Worm (Caenorhabditis elegans) whole organism, L1 larva: ENCODE measurements around the gene atg-16.1.
A peak's percentile ranks its signal among the peaks of the same experiment; 100 is the strongest.

ENCODE experiments used
- C04F5.9 ChIP-seq: sonication (generic microtip); optimal IDR thresholded peaks from 2 replicates; lab custom pipeline; 2016; ENCODE audit warnings: missing genetic modification characterization, missing compliant biosample characterization
- F16B12.6 ChIP-seq: fragments of 150-350 bp; optimal IDR thresholded peaks from 2 replicates; lab custom pipeline; 2014; ENCODE audit warnings: missing biosample characterization, missing genetic modification characterization
- Y116A8C.19 ChIP-seq: sonication (generic microtip); optimal IDR thresholded peaks from 2 replicates; lab custom pipeline; 2016; ENCODE audit warnings: missing compliant biosample characterization, missing genetic modification characterization, borderline replicate concordance
- ama-1 ChIP-seq: fragments of 150-350 bp; optimal IDR thresholded peaks from 2 replicates; lab custom pipeline; 2014
- blmp-1 ChIP-seq: fragments of 150-350 bp; optimal IDR thresholded peaks from 2 replicates; lab custom pipeline; 2014; ENCODE audit warnings: missing biosample characterization, missing genetic modification characterization
- ceh-8 ChIP-seq: fragments of 200-800 bp; sonication (Bioruptor generic); optimal IDR thresholded peaks from 2 replicates; lab custom pipeline; 2018; ENCODE audit warnings: mild to moderate bottlenecking, missing genetic modification characterization, moderate library complexity, missing compliant biosample characterization
- ceh-82 ChIP-seq, 3 experiments: fragments of 150-350 bp in 1 of 3; sonication (generic microtip) in 2 of 3; optimal IDR thresholded peaks; 2 replicates each; lab custom pipeline; 2014 to 2017; ENCODE audit warnings: missing biosample characterization in 3 of 3, missing genetic modification characterization in 3 of 3
- ceh-88 ChIP-seq: fragments of 200-800 bp; sonication (Bioruptor generic); IDR thresholded peaks from 2 replicates; pipeline ENCODE4 v1.3.6; 2022; ENCODE audit warnings: missing genetic modification characterization, missing compliant biosample characterization
- ceh-90 ChIP-seq: sonication (generic microtip); optimal IDR thresholded peaks from 2 replicates; lab custom pipeline; 2016; ENCODE audit warnings: missing genetic modification characterization, missing compliant biosample characterization
- dpl-1 ChIP-seq, 3 experiments: fragments of 150-350 bp in 2 of 3; sonication (generic microtip) in 1 of 3; optimal IDR thresholded peaks; 2 replicates each; lab custom pipeline; 2014 to 2017; ENCODE audit warnings: missing biosample characterization in 3 of 3, missing genetic modification characterization in 3 of 3, missing genetic modification reagents in 3 of 3
- dsc-1 ChIP-seq: sonication (generic microtip); optimal IDR thresholded peaks from 2 replicates; lab custom pipeline; 2016; ENCODE audit warnings: mild to moderate bottlenecking, missing genetic modification characterization, missing compliant biosample characterization
- efl-1 ChIP-seq, 4 experiments: fragments of 150-350 bp; optimal IDR thresholded peaks in 3 of 4; peaks in 1 of 4; 1 replicate in 1 of 4; 2 replicates in 3 of 4; lab custom pipeline; 2014; ENCODE audit warnings: missing biosample characterization in 2 of 4, missing genetic modification characterization in 2 of 4, missing genetic modification reagents in 2 of 4
- efl-3 ChIP-seq: fragments of 200-800 bp; sonication (Bioruptor generic); optimal IDR thresholded peaks from 2 replicates; lab custom pipeline; 2018; ENCODE audit warnings: mild to moderate bottlenecking, missing genetic modification characterization, missing compliant biosample characterization
- elt-3 ChIP-seq, 6 experiments: fragments of 150-350 bp in 1 of 6; sonication (generic microtip); optimal IDR thresholded peaks; 2 replicates each; lab custom pipeline; 2017 to 2018; ENCODE audit warnings: missing biosample characterization in 6 of 6, missing genetic modification characterization in 6 of 6, inconsistent platforms in 1 of 6
- fkh-10 ChIP-seq: sonication (generic microtip); optimal IDR thresholded peaks from 2 replicates; lab custom pipeline; 2017; ENCODE audit warnings: missing biosample characterization, missing genetic modification reagents, missing genetic modification characterization
- fkh-4 ChIP-seq: sonication (generic microtip); optimal IDR thresholded peaks from 2 replicates; lab custom pipeline; 2016; ENCODE audit warnings: missing compliant biosample characterization, missing genetic modification characterization, borderline replicate concordance
- fos-1 ChIP-seq: fragments of 150-350 bp; optimal IDR thresholded peaks from 2 replicates; lab custom pipeline; 2014; ENCODE audit warnings: missing biosample characterization, missing genetic modification characterization
- grh-1 ChIP-seq: fragments of 200-800 bp; sonication (Bioruptor generic); IDR thresholded peaks from 2 replicates; pipeline ENCODE4 v1.3.6; 2022; ENCODE audit warnings: missing genetic modification reagents, missing genetic modification characterization, missing compliant biosample characterization
- hlh-17 ChIP-seq: fragments of 200-800 bp; sonication (Bioruptor generic); optimal IDR thresholded peaks from 2 replicates; lab custom pipeline; 2018; ENCODE audit warnings: missing genetic modification characterization, mild to moderate bottlenecking, missing compliant biosample characterization, moderate library complexity, borderline replicate concordance
- hlh-4 ChIP-seq: sonication (generic microtip); optimal IDR thresholded peaks from 2 replicates; lab custom pipeline; 2016; ENCODE audit warnings: mild to moderate bottlenecking, missing genetic modification characterization, missing compliant biosample characterization
- hpl-2 ChIP-seq: fragments of 150-350 bp; optimal IDR thresholded peaks from 2 replicates; lab custom pipeline; 2014; ENCODE audit warnings: missing biosample characterization, missing genetic modification reagents, missing genetic modification characterization
- isw-1 ChIP-seq: fragments of 200-800 bp; sonication (Bioruptor generic); IDR thresholded peaks from 2 replicates; pipeline ENCODE4 v1.3.6; 2022; ENCODE audit warnings: missing genetic modification characterization, missing compliant biosample characterization
- jun-1 ChIP-seq: fragments of 150-350 bp; optimal IDR thresholded peaks from 2 replicates; lab custom pipeline; 2014; ENCODE audit warnings: missing biosample characterization, missing genetic modification reagents, missing genetic modification characterization
- lin-14 ChIP-seq: fragments of 200-800 bp; sonication (Bioruptor generic); optimal IDR thresholded peaks from 2 replicates; lab custom pipeline; 2018; ENCODE audit warnings: mild to moderate bottlenecking, missing genetic modification characterization, moderate library complexity, missing compliant biosample characterization
- lin-15B ChIP-seq: fragments of 150-350 bp; sonication (generic microtip); optimal IDR thresholded peaks from 3 replicates; lab custom pipeline; 2014; ENCODE audit warnings: missing biosample characterization, missing genetic modification characterization
- lir-3 ChIP-seq: sonication (generic microtip); optimal IDR thresholded peaks from 2 replicates; lab custom pipeline; 2016; ENCODE audit warnings: mild to moderate bottlenecking, missing genetic modification characterization, moderate library complexity, missing compliant biosample characterization; ENCODE audit not compliant: poor library complexity
- mef-2 ChIP-seq: fragments of 150-350 bp; optimal IDR thresholded peaks from 2 replicates; lab custom pipeline; 2014; ENCODE audit warnings: missing biosample characterization, missing genetic modification characterization
- nhr-19 ChIP-seq: fragments of 200-800 bp; sonication (Bioruptor generic); conservative IDR thresholded peaks from 2 replicates; pipeline ENCODE4 v1.3.6; 2022; ENCODE audit warnings: missing genetic modification characterization, missing compliant biosample characterization
- nhr-237 ChIP-seq: fragments of 150-350 bp; optimal IDR thresholded peaks from 2 replicates; lab custom pipeline; 2014; ENCODE audit warnings: missing biosample characterization, missing genetic modification characterization
- nhr-28 ChIP-seq: fragments of 150-350 bp; optimal IDR thresholded peaks from 2 replicates; lab custom pipeline; 2014; ENCODE audit warnings: missing biosample characterization, missing genetic modification characterization
- nhr-76 ChIP-seq: sonication (generic microtip); optimal IDR thresholded peaks from 2 replicates; lab custom pipeline; 2017; ENCODE audit warnings: missing biosample characterization, missing genetic modification characterization
- nhr-84 ChIP-seq: sonication (generic microtip); optimal IDR thresholded peaks from 2 replicates; lab custom pipeline; 2017; ENCODE audit warnings: missing biosample characterization, missing genetic modification characterization
- nhr-90 ChIP-seq: sonication (generic microtip); optimal IDR thresholded peaks from 2 replicates; lab custom pipeline; 2016; ENCODE audit warnings: mild to moderate bottlenecking, missing genetic modification characterization, missing compliant biosample characterization; ENCODE audit not compliant: poor library complexity
- rnt-1 ChIP-seq: sonication (generic microtip); optimal IDR thresholded peaks from 2 replicates; lab custom pipeline; 2016; ENCODE audit warnings: mild to moderate bottlenecking, missing genetic modification characterization, moderate library complexity, missing compliant biosample characterization
- skn-1 ChIP-seq: fragments of 150-350 bp; optimal IDR thresholded peaks from 2 replicates; lab custom pipeline; 2014; ENCODE audit warnings: missing biosample characterization, missing genetic modification characterization
- sox-4 ChIP-seq: sonication (generic microtip); optimal IDR thresholded peaks from 2 replicates; lab custom pipeline; 2016; ENCODE audit warnings: missing genetic modification characterization, missing compliant biosample characterization
- sptf-1 ChIP-seq: fragments of 150-350 bp; optimal IDR thresholded peaks from 2 replicates; lab custom pipeline; 2014; ENCODE audit warnings: missing biosample characterization, missing genetic modification characterization
- sup-37 ChIP-seq: fragments of 200-800 bp; sonication (Bioruptor generic); optimal IDR thresholded peaks from 2 replicates; lab custom pipeline; 2018; ENCODE audit warnings: mild to moderate bottlenecking, missing genetic modification characterization, missing compliant biosample characterization
- swsn-7 ChIP-seq: sonication (generic microtip); optimal IDR thresholded peaks from 2 replicates; lab custom pipeline; 2016; ENCODE audit warnings: missing genetic modification characterization, missing compliant biosample characterization
- tbx-2 ChIP-seq: sonication (generic microtip); optimal IDR thresholded peaks from 2 replicates; lab custom pipeline; 2016; ENCODE audit warnings: missing genetic modification characterization, missing compliant biosample characterization
- tlp-1 ChIP-seq: fragments of 150-350 bp; optimal IDR thresholded peaks from 2 replicates; lab custom pipeline; 2014; ENCODE audit warnings: missing biosample characterization, missing genetic modification characterization
- unc-130 ChIP-seq: fragments of 150-350 bp; optimal IDR thresholded peaks from 2 replicates; lab custom pipeline; 2017; ENCODE audit warnings: missing biosample characterization, missing genetic modification characterization, inconsistent platforms
- unc-98 ChIP-seq: fragments of 200-800 bp; sonication (Bioruptor generic); IDR thresholded peaks from 2 replicates; pipeline ENCODE4 v1.3.6; 2022; ENCODE audit warnings: missing genetic modification characterization, missing compliant biosample characterization
- xbp-1 ChIP-seq: sonication (generic microtip); optimal IDR thresholded peaks from 2 replicates; lab custom pipeline; 2016; ENCODE audit warnings: missing genetic modification characterization, missing compliant biosample characterization
- zag-1 ChIP-seq: fragments of 150-350 bp; optimal IDR thresholded peaks from 2 replicates; lab custom pipeline; 2014; ENCODE audit warnings: missing biosample characterization, missing genetic modification characterization
- zip-4 ChIP-seq: fragments of 200-800 bp; sonication (Bioruptor generic); optimal IDR thresholded peaks from 2 replicates; lab custom pipeline; 2018; ENCODE audit warnings: mild to moderate bottlenecking, missing genetic modification characterization, moderate library complexity, missing compliant biosample characterization
- ztf-11 ChIP-seq, 2 experiments: sonication (generic microtip); optimal IDR thresholded peaks; 2 replicates each; lab custom pipeline; 2016 to 2017; ENCODE audit warnings: missing genetic modification characterization in 2 of 2, missing biosample characterization in 1 of 2, missing compliant biosample characterization in 1 of 2

The atg-16.1 gene

ce11 chrX:4469297-4469816 lies 7.1 kb upstream of the atg-16.1 start, which contains the start of gene asb-2 (continued):
- no peak for TF ChIP-seq unc-98
- TF ChIP-seq lin-14 (GFP tag; lab: Kevin White, UChicago), result peak; percentile 93
- peak; percentile 79 to 90 for TF ChIP-seq efl-1 (optimal IDR thresholded peaks at IDR 0.05; lab: Kevin White, UChicago)
- peak; percentile 71 to 93 for TF ChIP-seq efl-1 (GFP tag; optimal IDR thresholded peaks at IDR 0.05 in 1 of 2; lab: Kevin White, UChicago)
- no peak for TF ChIP-seq sptf-1 (tag; lab: Kevin White, UChicago)
- no peak for TF ChIP-seq nhr-76 (tag; lab: Kevin White, UChicago)
- TF ChIP-seq sox-4 (tag; lab: Kevin White, UChicago), result no peak
- TF ChIP-seq rnt-1 (tag; lab: Kevin White, UChicago), result peak; percentile 91
- TF ChIP-seq zag-1 (tag; lab: Kevin White, UChicago), result no peak
- TF ChIP-seq lir-3 (tag; lab: Kevin White, UChicago), result peak; percentile 64
- TF ChIP-seq unc-130 (tag; lab: Kevin White, UChicago), result peak; percentile 88
- peak; percentile 55 for TF ChIP-seq isw-1 (GFP tag; lab: Robert Waterston, UW)
- TF ChIP-seq nhr-84, result no peak
- no peak for TF ChIP-seq nhr-28 (tag; lab: Kevin White, UChicago)
- TF ChIP-seq tbx-2 (tag; lab: Kevin White, UChicago), result peak; percentile 86
- peak; percentile 40 for TF ChIP-seq ama-1
- TF ChIP-seq xbp-1 (tag; lab: Kevin White, UChicago), result peak; percentile 97
- TF ChIP-seq zip-4 (GFP tag; lab: Kevin White, UChicago), result no peak
- TF ChIP-seq nhr-19 (GFP tag; lab: Robert Waterston, UW), result peak; percentile 86
- no peak for TF ChIP-seq Y116A8C.19 (tag; lab: Kevin White, UChicago)
- peak; percentile 86 for TF ChIP-seq nhr-90 (tag; lab: Kevin White, UChicago)
- no peak for TF ChIP-seq ztf-11 (tag; optimal IDR thresholded peaks at IDR 0.05; lab: Kevin White, UChicago)
- TF ChIP-seq mef-2, result peak; percentile 50
- TF ChIP-seq blmp-1 (tag; lab: Kevin White, UChicago), result no peak
- no peak for TF ChIP-seq efl-3 (GFP tag; lab: Kevin White, UChicago)
- no peak for TF ChIP-seq hlh-17 (GFP tag; lab: Kevin White, UChicago)
- no peak for TF ChIP-seq tlp-1 (tag; lab: Kevin White, UChicago)
- TF ChIP-seq dsc-1, result peak; percentile 79
- TF ChIP-seq jun-1 (tag; lab: Kevin White, UChicago), result peak; percentile 79
- TF ChIP-seq ceh-88 (GFP tag; lab: Robert Waterston, UW), result peak; percentile 35; the same call in 1 of the 2 replicates
- peak; percentile 90 for TF ChIP-seq fos-1 (tag; lab: Kevin White, UChicago)
- TF ChIP-seq C04F5.9 (tag; lab: Kevin White, UChicago), result peak; percentile 64
- peak; percentile 45 for TF ChIP-seq hpl-2 (GFP tag; lab: Kevin White, UChicago)

- no peak for TF ChIP-seq swsn-7 (tag; lab: Kevin White, UChicago)
- TF ChIP-seq lin-15B, result no peak
- no peak for TF ChIP-seq hpl-2 (GFP tag; lab: Kevin White, UChicago)
- no peak for TF ChIP-seq C04F5.9 (tag; lab: Kevin White, UChicago)
Observed at ce11 chrX:4466218-4466617, 4.0 kb upstream of the atg-16.1 start, which contains the start of gene nmur-3. nmur-3 (plus strand) TSS chrX:4466518.

- TF ChIP-seq hlh-4 (tag; lab: Kevin White, UChicago), result no peak
- peak; percentile 86 for TF ChIP-seq dsc-1
- TF ChIP-seq fkh-4 (tag; lab: Kevin White, UChicago), result peak; percentile 59
Observed at ce11 chrX:4464367-4464766, 2.1 kb upstream of the atg-16.1 start.

- TF ChIP-seq ceh-90 (no peak), ztf-11 (tag; optimal IDR thresholded peaks at IDR 0.05; lab: Kevin White, UChicago) (no peak), tbx-2 (tag; lab: Kevin White, UChicago) (no peak), dpl-1 (GFP tag; optimal IDR thresholded peaks at IDR 0.05; lab: Kevin White, UChicago) (peak; percentile 28 to 49 (median 47)), fkh-4 (tag; lab: Kevin White, UChicago) (no peak), skn-1 (tag; lab: Kevin White, UChicago) (no peak), ceh-8 (GFP tag; lab: Kevin White, UChicago) (no peak), fkh-10 (GFP tag; lab: Kevin White, UChicago) (peak; percentile 39), nhr-28 (tag; lab: Kevin White, UChicago) (no peak), sup-37 (GFP tag; lab: Kevin White, UChicago) (no peak), F16B12.6 (peak; percentile 15), nhr-237 (tag; lab: Kevin White, UChicago) (no peak), elt-3 (tag; optimal IDR thresholded peaks at IDR 0.05; lab: Kevin White, UChicago) (no peak), grh-1 (GFP tag; lab: Robert Waterston, UW) (no peak), ceh-82 (tag; optimal IDR thresholded peaks at IDR 0.05; lab: Kevin White, UChicago) (peak in 2 of 3 experiments; percentile 5 to 67)
Observed at ce11 chrX:4457853-4458322, 4.4 kb downstream of the atg-16.1 start, which contains the start of gene aps-2. aps-2 (plus strand) TSS chrX:4458272.
